Fruit fly (Drosophila melanogaster) whole organism, pupa: ENCODE data around the gene CG42762.

Experiments used
- CG10348 ChIP-seq: fragments of 200-800 bp; sonication (Bioruptor generic); IDR thresholded peaks from 2 replicates; pipeline ENCODE4 v1.3.6; 2022; ENCODE audit warnings: missing biosample characterization, missing genetic modification characterization
- CG12605 ChIP-seq: fragments of 200-800 bp; sonication (Bioruptor generic); IDR thresholded peaks from 2 replicates; pipeline ENCODE4 v1.3.6; 2022; ENCODE audit warnings: missing biosample characterization, missing genetic modification characterization
- CG13204 ChIP-seq: fragments of 200-800 bp; sonication (Bioruptor generic); optimal IDR thresholded peaks from 2 replicates; lab custom pipeline; 2018; ENCODE audit warnings: missing biosample characterization, mild to moderate bottlenecking, missing genetic modification characterization, moderate library complexity
- CG14655 ChIP-seq: fragments of 200-800 bp; sonication (Bioruptor generic); optimal IDR thresholded peaks from 3 replicates; lab custom pipeline; 2017; ENCODE audit warnings: mild to moderate bottlenecking, missing biosample characterization, missing genetic modification reagents, missing genetic modification characterization
- CG15710 ChIP-seq: fragments of 200-800 bp; sonication (Bioruptor generic); optimal IDR thresholded peaks from 2 replicates; lab custom pipeline; 2018; ENCODE audit warnings: missing biosample characterization, mild to moderate bottlenecking, missing genetic modification characterization, moderate library complexity
- CG17806 ChIP-seq: fragments of 200-800 bp; sonication (Bioruptor generic); optimal IDR thresholded peaks from 2 replicates; lab custom pipeline; 2018; ENCODE audit warnings: missing biosample characterization, mild to moderate bottlenecking, missing genetic modification characterization, moderate library complexity
- CG32121 ChIP-seq: fragments of 200-800 bp; sonication (Bioruptor generic); IDR thresholded peaks from 2 replicates; pipeline ENCODE4 v1.3.6; 2022; ENCODE audit warnings: missing biosample characterization, missing genetic modification characterization
- CG34367 ChIP-seq: fragments of 200-800 bp; sonication (Bioruptor generic); optimal IDR thresholded peaks from 2 replicates; lab custom pipeline; 2018; ENCODE audit warnings: missing biosample characterization, mild to moderate bottlenecking, missing genetic modification characterization
- CG4496 ChIP-seq: fragments of 200-800 bp; sonication (Bioruptor generic); IDR thresholded peaks from 3 replicates; pipeline ENCODE4 v1.3.6; 2022; ENCODE audit warnings: missing biosample characterization, missing genetic modification characterization
- CG8159 ChIP-seq: fragments of 200-800 bp; sonication (Bioruptor generic); optimal IDR thresholded peaks from 3 replicates; lab custom pipeline; 2018; ENCODE audit warnings: missing biosample characterization, mild to moderate bottlenecking, missing genetic modification characterization, moderate library complexity
- CG8301 ChIP-seq: fragments of 200-800 bp; sonication (Bioruptor generic); optimal IDR thresholded peaks from 2 replicates; lab custom pipeline; 2018; ENCODE audit warnings: missing biosample characterization, mild to moderate bottlenecking, missing genetic modification characterization
- CG9948 ChIP-seq: fragments of 200-800 bp; sonication (Bioruptor generic); optimal IDR thresholded peaks from 2 replicates; lab custom pipeline; 2018; ENCODE audit warnings: missing biosample characterization, mild to moderate bottlenecking, missing genetic modification characterization, moderate library complexity
- D1 ChIP-seq: fragments of 200-800 bp; sonication (Bioruptor generic); optimal IDR thresholded peaks from 2 replicates; lab custom pipeline; 2018; ENCODE audit warnings: missing biosample characterization, mild to moderate bottlenecking, missing genetic modification characterization, moderate library complexity
- EcR ChIP-seq: fragments of 200-800 bp; sonication (Bioruptor generic); optimal IDR thresholded peaks from 3 replicates; lab custom pipeline; 2019; ENCODE audit warnings: missing biosample characterization, missing genetic modification characterization, mild to moderate bottlenecking, moderate library complexity, missing genetic modification reagents
- Ets98B ChIP-seq: fragments of 200-800 bp; sonication (Bioruptor generic); IDR thresholded peaks from 2 replicates; pipeline ENCODE4 v1.3.6; 2022; ENCODE audit warnings: missing biosample characterization, missing genetic modification characterization
- Pif1A ChIP-seq: fragments of 200-800 bp; sonication (Bioruptor generic); optimal IDR thresholded peaks from 3 replicates; lab custom pipeline; 2016; ENCODE audit warnings: missing biosample characterization, missing genetic modification characterization
- Pif1B ChIP-seq: fragments of 200-800 bp; sonication (Bioruptor generic); optimal IDR thresholded peaks from 3 replicates; lab custom pipeline; 2016; ENCODE audit warnings: missing biosample characterization, missing genetic modification characterization
- Snoo ChIP-seq: fragments of 200-800 bp; sonication (Bioruptor generic); optimal IDR thresholded peaks from 3 replicates; lab custom pipeline; 2017; ENCODE audit warnings: missing biosample characterization, mild to moderate bottlenecking, missing genetic modification characterization, inconsistent platforms
- fd96Ca ChIP-seq: fragments of 200-800 bp; sonication (Bioruptor generic); IDR thresholded peaks from 3 replicates; pipeline ENCODE4 v1.3.6; 2022; ENCODE audit warnings: missing biosample characterization, missing genetic modification characterization
- gl ChIP-seq: fragments of 200-800 bp; sonication (Bioruptor generic); optimal IDR thresholded peaks from 2 replicates; lab custom pipeline; 2018; ENCODE audit warnings: missing biosample characterization, mild to moderate bottlenecking, missing genetic modification characterization
- rn ChIP-seq: fragments of 200-800 bp; sonication (Bioruptor generic); IDR thresholded peaks from 2 replicates; pipeline ENCODE4 v1.3.6; 2022; ENCODE audit warnings: missing biosample characterization, missing genetic modification characterization

The CG42762 gene

DNA sequence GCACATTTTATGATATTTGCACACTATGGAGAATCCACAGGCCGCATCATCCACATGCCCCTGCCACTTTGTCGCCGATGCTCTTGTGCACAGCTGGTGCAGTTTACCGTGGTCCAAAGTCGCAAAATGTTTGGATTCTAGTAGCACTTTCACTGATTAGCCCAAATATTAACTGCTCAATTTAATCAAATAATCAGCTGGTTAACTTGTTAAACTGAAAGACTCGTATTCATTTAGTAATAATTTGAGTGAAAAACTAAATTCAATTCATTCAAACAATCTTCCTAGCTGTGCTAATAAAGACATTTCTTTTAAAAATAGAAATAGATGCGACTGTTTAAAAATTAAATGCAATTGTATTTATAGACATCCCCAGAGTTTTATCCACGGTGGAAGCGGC lies 24.2 kb upstream of the CG42762 start:
- TF ChIP-seq CG14655 (GFP tag; lab: Kevin White, UChicago) (peak; percentile 30), CG13204 (GFP tag; lab: Kevin White, UChicago) (no peak), CG8301 (tag; lab: Kevin White, UChicago) (peak; percentile 25), EcR (no peak), Pif1A (GFP tag; lab: Kevin White, UChicago) (peak; percentile 12)

- TF ChIP-seq fd96Ca (GFP tag; lab: Robert Waterston, UW): no peak
Measured at dm6 chr2L:8165800-8166576, 22.1 kb upstream of the CG42762 start.

DNA sequence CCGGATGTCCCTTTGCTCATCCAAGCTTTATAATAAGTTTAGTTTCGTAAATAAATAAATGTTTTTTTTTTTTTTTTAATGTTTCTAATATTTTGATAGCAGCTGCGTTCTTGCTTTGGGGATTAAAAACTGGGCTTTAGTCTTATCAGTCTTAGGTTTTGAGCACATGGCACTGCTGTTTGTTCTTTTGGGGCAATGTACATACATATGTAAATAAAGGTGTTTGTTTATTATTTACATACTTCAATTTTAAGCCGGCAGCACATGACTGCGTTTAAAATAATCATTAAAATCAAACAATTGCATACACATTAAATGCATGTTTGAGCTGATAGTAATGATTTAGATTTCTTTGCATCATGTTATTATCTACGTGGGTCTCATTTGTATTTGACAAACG lies 20.4 kb upstream of the CG42762 start:
- TF ChIP-seq Snoo (tag; lab: Kevin White, UChicago) (no peak), CG15710 (tag; lab: Kevin White, UChicago) (no peak), CG10348 (GFP tag; lab: Robert Waterston, UW) (no peak), fd96Ca (GFP tag; lab: Robert Waterston, UW) (no peak), Pif1A (GFP tag; lab: Kevin White, UChicago) (no peak), CG12605 (GFP tag; lab: Robert Waterston, UW) (no peak), CG8159 (tag; lab: Kevin White, UChicago) (no peak), CG17806 (tag; lab: Kevin White, UChicago) (no peak), rn (no peak), D1 (tag; lab: Kevin White, UChicago) (no peak), CG34367 (tag; lab: Kevin White, UChicago) (no peak), gl (tag; lab: Kevin White, UChicago) (no peak), CG13204 (GFP tag; lab: Kevin White, UChicago) (no peak), CG4496 (GFP tag; lab: Robert Waterston, UW) (no peak), CG14655 (GFP tag; lab: Kevin White, UChicago) (no peak), CG8301 (tag; lab: Kevin White, UChicago) (no peak), Ets98B (GFP tag; lab: Robert Waterston, UW) (no peak), Pif1B (GFP tag; lab: Kevin White, UChicago) (no peak)
- TF ChIP-seq, all 21 proteins: peak for 0

dm6 chr2L:8163588-8164166 lies 19.8 kb upstream of the CG42762 start:
- no peak for TF ChIP-seq CG13204 (GFP tag; lab: Kevin White, UChicago)
- no peak for TF ChIP-seq fd96Ca (GFP tag; lab: Robert Waterston, UW)
- no peak for TF ChIP-seq D1 (tag; lab: Kevin White, UChicago)
- no peak for TF ChIP-seq rn
- TF ChIP-seq CG8301 (tag; lab: Kevin White, UChicago): no peak
- no peak for TF ChIP-seq Snoo (tag; lab: Kevin White, UChicago)
- TF ChIP-seq Pif1B (GFP tag; lab: Kevin White, UChicago): no peak
- TF ChIP-seq CG8159 (tag; lab: Kevin White, UChicago): no peak
- no peak for TF ChIP-seq Ets98B (GFP tag; lab: Robert Waterston, UW)
- TF ChIP-seq CG34367 (tag; lab: Kevin White, UChicago): no peak
- no peak for TF ChIP-seq EcR
- no peak for TF ChIP-seq Pif1A (GFP tag; lab: Kevin White, UChicago)
- TF ChIP-seq CG9948 (tag; lab: Kevin White, UChicago): no peak
- TF ChIP-seq CG32121: no peak
- TF ChIP-seq CG15710 (tag; lab: Kevin White, UChicago): no peak
- TF ChIP-seq CG17806 (tag; lab: Kevin White, UChicago): no peak
- TF ChIP-seq CG10348 (GFP tag; lab: Robert Waterston, UW): no peak
- no peak for TF ChIP-seq CG12605 (GFP tag; lab: Robert Waterston, UW)
- no peak for TF ChIP-seq CG4496 (GFP tag; lab: Robert Waterston, UW)

- no peak for TF ChIP-seq Snoo (tag; lab: Kevin White, UChicago)
- TF ChIP-seq CG34367 (tag; lab: Kevin White, UChicago): no peak
- TF ChIP-seq gl (tag; lab: Kevin White, UChicago): no peak
Measured at dm6 chr2L:8163025-8163351, 19.1 kb upstream of the CG42762 start, which contains the start of gene Piezo. TSS of gene Piezo (plus strand) at chr2L:8163073.

dm6 chr2L:8162307-8163024 lies 18.6 kb upstream of the CG42762 start, which contains the start of gene Acbp1:
TSS of gene Acbp1 (minus strand) at chr2L:8162452.
- TF ChIP-seq fd96Ca (GFP tag; lab: Robert Waterston, UW) (peak; percentile 89), CG10348 (GFP tag; lab: Robert Waterston, UW) (peak; percentile 54; the same call in 1 of the 2 replicates), CG15710 (tag; lab: Kevin White, UChicago) (peak; percentile 97), CG8301 (tag; lab: Kevin White, UChicago) (peak; percentile 98), CG34367 (tag; lab: Kevin White, UChicago) (peak; percentile 96), CG12605 (GFP tag; lab: Robert Waterston, UW) (peak; percentile 91), Snoo (tag; lab: Kevin White, UChicago) (peak; percentile 97), CG17806 (tag; lab: Kevin White, UChicago) (peak; percentile 97), CG8159 (tag; lab: Kevin White, UChicago) (peak; percentile 99), EcR (peak; percentile 87), Ets98B (GFP tag; lab: Robert Waterston, UW) (peak; percentile 96), CG14655 (GFP tag; lab: Kevin White, UChicago) (peak; percentile 97), CG4496 (GFP tag; lab: Robert Waterston, UW) (peak; percentile 97), CG9948 (tag; lab: Kevin White, UChicago) (peak; percentile 95), CG32121 (peak; percentile 93), Pif1A (GFP tag; lab: Kevin White, UChicago) (peak; percentile 95), D1 (tag; lab: Kevin White, UChicago) (peak; percentile 96), rn (peak; percentile 56), Pif1B (GFP tag; lab: Kevin White, UChicago) (peak; percentile 98), CG13204 (GFP tag; lab: Kevin White, UChicago) (peak; percentile 93), gl (tag; lab: Kevin White, UChicago) (peak; percentile 93)
